Worm (Caenorhabditis elegans): Measurements from ENCODE around the gene pah-1.

Gene pah-1

DNA sequence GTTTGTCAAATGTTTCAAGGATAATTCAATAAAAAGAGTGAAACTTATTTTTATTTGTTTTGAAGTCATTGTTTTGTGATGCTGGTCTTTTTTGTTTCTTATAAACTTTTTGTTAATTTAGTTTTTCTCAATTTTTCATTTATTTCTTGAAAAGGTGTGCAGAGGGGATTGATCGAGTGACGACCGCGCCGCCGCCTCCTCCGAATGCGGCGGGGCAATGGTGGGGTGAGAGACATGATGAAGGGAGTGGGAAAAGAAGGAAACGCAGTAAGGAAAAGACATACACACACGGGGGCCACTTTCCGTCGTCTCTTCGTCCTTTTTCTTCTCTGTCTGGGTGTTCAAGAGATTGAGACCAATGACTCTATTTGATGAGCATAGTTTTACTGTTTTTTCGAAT is 2.6 kb upstream of the pah-1 start:
- peak; percentile 84 for TF ChIP-seq unc-120 (tag; optimal IDR thresholded peaks at IDR 0.05; ENCODE audit: poor library complexity, severe bottlenecking)
- no peak for TF ChIP-seq unc-39 (tag; optimal IDR thresholded peaks at IDR 0.05)
- peak; percentile 2 for TF ChIP-seq ces-1 (GFP tag; optimal IDR thresholded peaks at IDR 0.05)
- TF ChIP-seq ztf-11 (tag; optimal IDR thresholded peaks at IDR 0.05) = no peak
- no peak for TF ChIP-seq unc-62 (GFP tag; optimal IDR thresholded peaks at IDR 0.05)
- peak; percentile 1 for TF ChIP-seq lsy-2 (tag; optimal IDR thresholded peaks at IDR 0.05)
- peak; percentile 15 for TF ChIP-seq hlh-1 (tag; optimal IDR thresholded peaks at IDR 0.05)

ce11 chrII:8766475-8766874 is 322 bp downstream of the pah-1 start, which contains the start of the genes nsph-1.1 and K08F8.15:
TSS of gene nsph-1.1 (plus strand) at chrII:8766775.
TSS of gene K08F8.15 (plus strand) at chrII:8766809.
- TF ChIP-seq drap-1 (GFP tag; optimal IDR thresholded peaks at IDR 0.05) (no peak), nhr-12 (tag; optimal IDR thresholded peaks at IDR 0.05) (no peak), pha-4 (tag; optimal IDR thresholded peaks at IDR 0.05) (no peak), snpc-4 (tag; optimal IDR thresholded peaks at IDR 0.05) (no peak), flh-1 (GFP tag; optimal IDR thresholded peaks at IDR 0.05) (no peak), nhr-2 (tag; optimal IDR thresholded peaks at IDR 0.05) (no peak), unc-62 (GFP tag; optimal IDR thresholded peaks at IDR 0.05) (no peak), ham-2 (GFP tag; optimal IDR thresholded peaks at IDR 0.05) (no peak), nhr-28 (tag; optimal IDR thresholded peaks at IDR 0.05) (no peak), mab-5 (tag; optimal IDR thresholded peaks at IDR 0.05) (no peak), ceh-83 (GFP tag; optimal IDR thresholded peaks at IDR 0.05) (no peak), unc-39 (tag; optimal IDR thresholded peaks at IDR 0.05) (no peak), mls-2 (tag; optimal IDR thresholded peaks at IDR 0.05) (no peak), lin-32 (GFP tag; optimal IDR thresholded peaks at IDR 0.05) (no peak)

ce11 chrII:8765131-8765530 is 1.7 kb downstream of the pah-1 start:
- no peak for TF ChIP-seq tbx-8 (GFP tag; optimal IDR thresholded peaks at IDR 0.05)
- no peak for TF ChIP-seq sem-2 (GFP tag; optimal IDR thresholded peaks at IDR 0.05)
- TF ChIP-seq ceh-43 (GFP tag; optimal IDR thresholded peaks at IDR 0.05) = no peak
- no peak for TF ChIP-seq ces-1 (GFP tag; optimal IDR thresholded peaks at IDR 0.05)

DNA sequence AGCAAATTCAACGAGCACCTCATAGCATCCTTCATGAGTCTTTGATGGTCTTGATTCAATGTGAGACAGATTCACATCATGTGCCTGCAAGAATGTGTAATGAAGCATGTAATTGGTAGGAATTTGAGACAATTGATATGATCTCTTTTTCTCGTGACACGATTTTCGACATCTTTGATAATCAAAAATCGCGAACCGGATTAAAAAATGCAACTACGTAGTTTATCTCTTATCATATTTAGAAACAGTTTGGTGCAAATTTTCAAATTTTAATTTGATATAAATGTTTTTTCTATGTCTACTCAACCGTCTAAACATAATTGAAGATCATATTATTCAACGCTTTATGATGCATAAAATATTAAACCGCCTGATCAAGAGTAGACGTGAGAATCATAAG is 2.5 kb downstream of the pah-1 start:
- TF ChIP-seq ztf-11 (tag; optimal IDR thresholded peaks at IDR 0.05) (no peak), blmp-1 (tag; optimal IDR thresholded peaks at IDR 0.05) (no peak), ceh-43 (GFP tag; optimal IDR thresholded peaks at IDR 0.05) (no peak), mep-1 (tag; optimal IDR thresholded peaks at IDR 0.05) (no peak)

DNA sequence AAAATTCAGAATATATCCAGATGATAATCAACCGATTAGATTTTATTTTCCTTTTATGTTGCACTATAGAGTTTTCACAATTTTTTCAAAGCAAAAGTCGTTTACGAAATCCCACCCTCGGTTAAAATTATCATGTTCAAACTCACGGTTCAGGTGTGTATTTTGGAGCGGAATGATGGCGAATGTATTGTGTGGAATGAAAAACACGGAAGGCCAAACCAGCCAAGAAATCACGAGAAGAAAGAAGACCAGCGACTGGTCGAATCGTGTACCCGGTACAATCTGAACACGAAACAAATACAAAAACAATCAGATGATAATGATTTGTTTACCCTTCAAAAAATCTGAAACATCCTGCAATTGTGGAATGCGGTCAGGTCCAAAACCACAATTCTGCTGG is 3.4 kb downstream of the pah-1 start:
- TF ChIP-seq tbx-8 (GFP tag; optimal IDR thresholded peaks at IDR 0.05) (no peak), ham-2 (GFP tag; optimal IDR thresholded peaks at IDR 0.05) (no peak), mab-5 (tag; optimal IDR thresholded peaks at IDR 0.05) (no peak), nhr-237 (tag; optimal IDR thresholded peaks at IDR 0.05) (no peak), lsy-2 (tag; optimal IDR thresholded peaks at IDR 0.05) (no peak), hlh-1 (tag; optimal IDR thresholded peaks at IDR 0.05) (no peak), sptf-1 (tag; optimal IDR thresholded peaks at IDR 0.05) (no peak), ces-1 (GFP tag; optimal IDR thresholded peaks at IDR 0.05) (no peak), ceh-39 (tag; optimal IDR thresholded peaks at IDR 0.05) (no peak), unc-120 (tag; optimal IDR thresholded peaks at IDR 0.05; ENCODE audit: poor library complexity, severe bottlenecking) (no peak), ceh-43 (GFP tag; optimal IDR thresholded peaks at IDR 0.05) (no peak), lin-13 (tag; optimal IDR thresholded peaks at IDR 0.05) (no peak), zip-8 (tag; optimal IDR thresholded peaks at IDR 0.05) (no peak), drap-1 (GFP tag; optimal IDR thresholded peaks at IDR 0.05) (no peak)

DNA sequence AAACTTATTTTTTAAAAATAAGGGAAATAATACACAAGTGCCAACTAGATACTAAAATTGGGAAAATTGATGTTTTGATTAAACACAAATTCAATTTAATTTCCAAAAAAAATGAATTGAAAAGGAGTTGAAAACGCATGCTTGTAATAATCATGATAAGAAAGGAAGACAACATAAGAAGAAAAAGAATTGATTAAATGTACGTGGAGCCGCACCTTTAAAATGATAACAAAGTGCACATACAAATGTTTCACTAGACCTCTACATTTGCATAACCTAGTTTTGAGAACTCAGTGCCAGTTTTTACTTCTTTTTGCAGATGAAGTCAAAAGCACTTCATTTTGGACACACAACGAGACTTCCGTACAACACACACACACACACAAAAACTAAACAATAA is 5.1 kb downstream of the pah-1 start:
- TF ChIP-seq lin-13 (tag; optimal IDR thresholded peaks at IDR 0.05) (no peak), snpc-4 (tag; optimal IDR thresholded peaks at IDR 0.05) (no peak), unc-120 (tag; optimal IDR thresholded peaks at IDR 0.05; ENCODE audit: poor library complexity, severe bottlenecking) (no peak), tbx-8 (GFP tag; optimal IDR thresholded peaks at IDR 0.05) (no peak), ztf-11 (tag; optimal IDR thresholded peaks at IDR 0.05) (no peak), ceh-39 (tag; optimal IDR thresholded peaks at IDR 0.05) (no peak), blmp-1 (tag; optimal IDR thresholded peaks at IDR 0.05) (no peak)
